Worm (Caenorhabditis elegans): ENCODE results near the gene sago-1.

The sago-1 gene

ce11 chrV:6267237-6267812 is 36.2 kb upstream of the sago-1 start, which contains the start of gene mrck-1 (continued):
- TF ChIP-seq nhr-25 (tag; optimal IDR thresholded peaks at IDR 0.05; ENCODE audit: borderline replicate concordance, insufficient read depth), result peak; percentile 52
- TF ChIP-seq zfp-2 (tag; optimal IDR thresholded peaks at IDR 0.05), result no peak
- TF ChIP-seq ceh-20 (GFP tag; IDR thresholded peaks at IDR 0.05), result peak; percentile 94
- TF ChIP-seq F49E8.2 (tag; optimal IDR thresholded peaks at IDR 0.05; ENCODE audit: borderline replicate concordance), result no peak
- TF ChIP-seq lim-7 (GFP tag; IDR thresholded peaks at IDR 0.05), result 0 out of 2 replicates have a peak, but pooled peaks have one; percentile 55
- no peak for TF ChIP-seq D1046.2 (GFP tag; IDR thresholded peaks at IDR 0.05)
- TF ChIP-seq nhr-10 (tag; optimal IDR thresholded peaks at IDR 0.05), result no peak
- TF ChIP-seq F44E2.7 (GFP tag; IDR thresholded peaks at IDR 0.05), result no peak
- TF ChIP-seq zag-1 (tag; optimal IDR thresholded peaks at IDR 0.05), result peak; percentile 28
- TF ChIP-seq spr-1 (tag; optimal IDR thresholded peaks at IDR 0.05), result peak; percentile 81
- no peak for TF ChIP-seq ztf-11 (tag; optimal IDR thresholded peaks at IDR 0.05)
- TF ChIP-seq dpl-1 (GFP tag; optimal IDR thresholded peaks at IDR 0.05), result peak; percentile 81
- TF ChIP-seq zip-2 (tag; optimal IDR thresholded peaks at IDR 0.05), result peak; percentile 9
- no peak for TF ChIP-seq gei-8 (GFP tag; optimal IDR thresholded peaks at IDR 0.05)
- TF ChIP-seq vab-7 (GFP tag; IDR thresholded peaks at IDR 0.05), result peak; percentile 76
- peak; percentile 45 for TF ChIP-seq ama-1 (optimal IDR thresholded peaks at IDR 0.05)
- no peak for TF ChIP-seq dmd-8 (GFP tag; IDR thresholded peaks at IDR 0.05)
- no peak for TF ChIP-seq ceh-62 (tag; optimal IDR thresholded peaks at IDR 0.05)
- no peak for TF ChIP-seq mdt-29 (GFP tag; IDR thresholded peaks at IDR 0.05)
- TF ChIP-seq rbr-2 (tag; optimal IDR thresholded peaks at IDR 0.05), result peak; percentile 94
- peak; percentile 58 for TF ChIP-seq nhr-77 (tag; optimal IDR thresholded peaks at IDR 0.05)

DNA sequence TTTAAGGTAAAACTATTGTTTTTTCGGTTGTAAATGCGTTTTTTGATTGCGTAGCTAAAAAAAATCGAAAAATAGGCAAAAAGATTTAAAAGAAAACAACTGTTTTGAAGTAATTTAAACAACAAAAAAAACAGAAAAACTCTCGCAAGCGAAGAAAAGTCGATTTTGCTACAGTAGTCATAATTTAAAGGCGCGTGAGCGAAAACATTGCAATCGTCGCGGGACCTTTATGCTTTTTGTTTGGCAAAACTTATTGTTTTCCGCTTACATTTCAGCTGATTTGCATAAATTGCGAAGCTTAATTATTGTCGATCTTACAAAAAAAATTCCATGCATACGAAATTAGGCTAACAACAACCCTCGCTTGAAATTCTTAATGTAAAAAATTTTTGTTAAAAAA is 35.6 kb upstream of the sago-1 start:
- TF ChIP-seq F49E8.2 (tag; optimal IDR thresholded peaks at IDR 0.05; ENCODE audit: borderline replicate concordance) (peak; percentile 5), mxl-2 (GFP tag; conservative IDR thresholded peaks at IDR 0.05) (no peak)

ce11 chrV:6268526-6268925 is 35.0 kb upstream of the sago-1 start:
- TF ChIP-seq aha-1 (tag) (peak; percentile 76), fkh-10 (GFP tag; optimal IDR thresholded peaks at IDR 0.05) (no peak), Y105C5A.15 (GFP tag; IDR thresholded peaks at IDR 0.05) (no peak), lsy-2 (tag; optimal IDR thresholded peaks at IDR 0.05) (no peak), nhr-77 (tag; optimal IDR thresholded peaks at IDR 0.05) (no peak), ZK546.5 (tag; optimal IDR thresholded peaks at IDR 0.05) (no peak), ctbp-1 (GFP tag; IDR thresholded peaks at IDR 0.05) (no peak), ceh-82 (tag; optimal IDR thresholded peaks at IDR 0.05) (no peak)

ce11 chrV:6268961-6269360 is 34.6 kb upstream of the sago-1 start:
- TF ChIP-seq hlh-30 (tag; optimal IDR thresholded peaks at IDR 0.05; ENCODE audit: insufficient read depth), result peak; percentile 16
- TF ChIP-seq spr-3 (GFP tag; optimal IDR thresholded peaks at IDR 0.05), result no peak
- peak; percentile 29 for TF ChIP-seq nhr-28 (tag; optimal IDR thresholded peaks at IDR 0.05)
- no peak for TF ChIP-seq rbr-2 (tag; optimal IDR thresholded peaks at IDR 0.05)
- TF ChIP-seq daf-16 (GFP tag; optimal IDR thresholded peaks at IDR 0.05), result no peak
- peak; percentile 54 for TF ChIP-seq daf-16 (tag; optimal IDR thresholded peaks at IDR 0.05)
- TF ChIP-seq dve-1 (tag; optimal IDR thresholded peaks at IDR 0.05; ENCODE audit: insufficient read depth), result peak; percentile 2
- peak; percentile 4 for TF ChIP-seq hlh-11 (tag; optimal IDR thresholded peaks at IDR 0.05)
- no peak for TF ChIP-seq lin-1 (GFP tag; IDR thresholded peaks at IDR 0.05)
- TF ChIP-seq pqm-1 (tag; optimal IDR thresholded peaks at IDR 0.05), result no peak
- TF ChIP-seq php-3 (GFP tag; IDR thresholded peaks at IDR 0.05), result peak; percentile 37; the same call in 1 of the 2 replicates

Data from whole organism, L4 larva.